Worm (Caenorhabditis elegans) whole organism, early embryonic: Measurements from ENCODE around the gene srz-75.

ENCODE experiments used
- B0310.2 ChIP-seq: sonication (generic microtip); optimal IDR thresholded peaks from 2 replicates; lab custom pipeline; 2016; ENCODE audit warnings: mild to moderate bottlenecking, missing genetic modification characterization, missing compliant biosample characterization
- F13C5.2 ChIP-seq: sonication (generic microtip); optimal IDR thresholded peaks from 2 replicates; lab custom pipeline; 2017; ENCODE audit warnings: mild to moderate bottlenecking, missing genetic modification characterization, inconsistent platforms, missing compliant biosample characterization
- aly-1 ChIP-seq: sonication (generic microtip); optimal IDR thresholded peaks from 2 replicates; lab custom pipeline; 2016; ENCODE audit warnings: missing genetic modification characterization, missing compliant biosample characterization
- ama-1 ChIP-seq: fragments of 150-350 bp; optimal IDR thresholded peaks from 2 replicates; lab custom pipeline; 2014
- ceh-13 ChIP-seq: fragments of 200-800 bp; sonication (Bioruptor generic); optimal IDR thresholded peaks from 2 replicates; lab custom pipeline; 2018; ENCODE audit warnings: mild to moderate bottlenecking, missing genetic modification characterization, missing compliant biosample characterization
- ceh-36 ChIP-seq: sonication (generic microtip); optimal IDR thresholded peaks from 2 replicates; lab custom pipeline; 2016; ENCODE audit warnings: missing genetic modification characterization, inconsistent platforms, missing compliant biosample characterization
- ets-7 ChIP-seq: sonication (generic microtip); optimal IDR thresholded peaks from 2 replicates; lab custom pipeline; 2016; ENCODE audit warnings: missing genotype, missing genetic modification characterization, missing compliant biosample characterization
- flt-1 ChIP-seq: fragments of 200-800 bp; sonication (Bioruptor generic); IDR thresholded peaks from 2 replicates; pipeline ENCODE4 v1.3.6; 2022; ENCODE audit warnings: missing genetic modification characterization, missing compliant biosample characterization
- hmbx-1 ChIP-seq: sonication (generic microtip); optimal IDR thresholded peaks from 2 replicates; lab custom pipeline; 2016; ENCODE audit warnings: mild to moderate bottlenecking, missing genetic modification characterization, missing compliant biosample characterization
- hmg-4 ChIP-seq: fragments of 200-800 bp; sonication (Bioruptor generic); optimal IDR thresholded peaks from 2 replicates; lab custom pipeline; 2018; ENCODE audit warnings: mild to moderate bottlenecking, missing genetic modification characterization, missing compliant biosample characterization
- hnd-1 ChIP-seq: sonication (generic microtip); optimal IDR thresholded peaks from 2 replicates; lab custom pipeline; 2016; ENCODE audit warnings: missing genetic modification characterization, missing compliant biosample characterization
- pes-1 ChIP-seq: fragments of 200-800 bp; sonication (Bioruptor generic); IDR thresholded peaks from 2 replicates; pipeline ENCODE4 v1.3.6; 2022; ENCODE audit warnings: missing genetic modification reagents, missing genetic modification characterization, missing compliant biosample characterization
- scrt-1 ChIP-seq: fragments of 200-800 bp; sonication (Bioruptor generic); IDR thresholded peaks from 2 replicates; pipeline ENCODE4 v1.3.6; 2022; ENCODE audit warnings: missing genetic modification characterization, missing compliant biosample characterization
- sea-1 ChIP-seq: fragments of 200-800 bp; sonication (Bioruptor generic); conservative IDR thresholded peaks from 2 replicates; pipeline ENCODE4 v1.3.6; 2022; ENCODE audit warnings: missing genetic modification characterization, missing compliant biosample characterization
- tbx-11 ChIP-seq: fragments of 200-800 bp; sonication (Bioruptor generic); IDR thresholded peaks from 2 replicates; pipeline ENCODE4 v1.3.6; 2022; ENCODE audit warnings: missing genetic modification characterization, missing compliant biosample characterization
- tbx-37 ChIP-seq: fragments of 200-800 bp; sonication (Bioruptor generic); conservative IDR thresholded peaks from 2 replicates; pipeline ENCODE4 v1.3.6; 2022; ENCODE audit warnings: missing genetic modification reagents, missing genetic modification characterization, missing compliant biosample characterization
- tra-4 ChIP-seq: sonication (generic microtip); optimal IDR thresholded peaks from 2 replicates; lab custom pipeline; 2017; ENCODE audit warnings: missing genetic modification characterization, missing compliant biosample characterization

srz-75 gene

ce11 chrIV:16306918-16307317 lies 16.3 kb upstream of the srz-75 start:
- TF ChIP-seq pes-1 (GFP tag; lab: Robert Waterston, UW) (no peak), hmg-4 (no peak), tbx-11 (GFP tag; lab: Robert Waterston, UW) (no peak), ceh-36 (tag; lab: Kevin White, UChicago) (no peak), sea-1 (no peak), flt-1 (no peak), aly-1 (tag; lab: Kevin White, UChicago) (no peak), hmbx-1 (tag; lab: Kevin White, UChicago) (no peak), F13C5.2 (tag; lab: Kevin White, UChicago) (no peak), ets-7 (tag; lab: Kevin White, UChicago) (no peak), ceh-13 (GFP tag; lab: Kevin White, UChicago) (no peak), ama-1 (lab: Kevin White, UChicago) (no peak), scrt-1 (GFP tag; lab: Robert Waterston, UW) (no peak), tra-4 (tag; lab: Kevin White, UChicago) (no peak), B0310.2 (tag; lab: Kevin White, UChicago) (no peak), tbx-37 (no peak), hnd-1 (tag; lab: Kevin White, UChicago) (no peak)

ce11 chrIV:16298851-16299250 lies 8.2 kb upstream of the srz-75 start, which contains the start of gene srz-72:
srz-72 (plus strand) TSS chrIV:16299151.
- no peak for TF ChIP-seq hmbx-1 (tag; lab: Kevin White, UChicago)
- TF ChIP-seq hnd-1 (tag; lab: Kevin White, UChicago): no peak
- no peak for TF ChIP-seq ama-1 (lab: Kevin White, UChicago)
- no peak for TF ChIP-seq pes-1 (GFP tag; lab: Robert Waterston, UW)
- TF ChIP-seq ets-7 (tag; lab: Kevin White, UChicago): no peak
- TF ChIP-seq flt-1: no peak
- no peak for TF ChIP-seq scrt-1 (GFP tag; lab: Robert Waterston, UW)
- no peak for TF ChIP-seq hmg-4
- no peak for TF ChIP-seq F13C5.2 (tag; lab: Kevin White, UChicago)
- TF ChIP-seq sea-1: no peak
- TF ChIP-seq tbx-37: no peak
- TF ChIP-seq ceh-36 (tag; lab: Kevin White, UChicago): no peak
- TF ChIP-seq tbx-11 (GFP tag; lab: Robert Waterston, UW): no peak
- TF ChIP-seq aly-1 (tag; lab: Kevin White, UChicago): no peak
- no peak for TF ChIP-seq B0310.2 (tag; lab: Kevin White, UChicago)
- TF ChIP-seq tra-4 (tag; lab: Kevin White, UChicago): no peak

ce11 chrIV:16293889-16294288 lies 3.2 kb upstream of the srz-75 start:
- no peak for TF ChIP-seq tbx-11 (GFP tag; lab: Robert Waterston, UW)
- no peak for TF ChIP-seq pes-1 (GFP tag; lab: Robert Waterston, UW)
- TF ChIP-seq tbx-37: no peak
- no peak for TF ChIP-seq hnd-1 (tag; lab: Kevin White, UChicago)
- TF ChIP-seq hmg-4: no peak
- no peak for TF ChIP-seq aly-1 (tag; lab: Kevin White, UChicago)
- no peak for TF ChIP-seq tra-4 (tag; lab: Kevin White, UChicago)
- no peak for TF ChIP-seq F13C5.2 (tag; lab: Kevin White, UChicago)
- no peak for TF ChIP-seq sea-1
- TF ChIP-seq scrt-1 (GFP tag; lab: Robert Waterston, UW): no peak
- TF ChIP-seq ets-7 (tag; lab: Kevin White, UChicago): no peak
- TF ChIP-seq ceh-36 (tag; lab: Kevin White, UChicago): no peak
- no peak for TF ChIP-seq hmbx-1 (tag; lab: Kevin White, UChicago)
- TF ChIP-seq B0310.2 (tag; lab: Kevin White, UChicago): no peak
- no peak for TF ChIP-seq flt-1
- TF ChIP-seq ceh-13 (GFP tag; lab: Kevin White, UChicago): no peak
- no peak for TF ChIP-seq ama-1 (lab: Kevin White, UChicago)

- TF ChIP-seq ets-7 (tag; lab: Kevin White, UChicago) (no peak), scrt-1 (GFP tag; lab: Robert Waterston, UW) (no peak), hmbx-1 (tag; lab: Kevin White, UChicago) (no peak), ceh-36 (tag; lab: Kevin White, UChicago) (no peak), pes-1 (GFP tag; lab: Robert Waterston, UW) (no peak), ceh-13 (GFP tag; lab: Kevin White, UChicago) (no peak), ama-1 (lab: Kevin White, UChicago) (no peak)
Measured at ce11 chrIV:16280614-16281013, 10.0 kb downstream of the srz-75 start, which contains the start of gene clec-191. clec-191 (minus strand) TSS chrIV:16280714.

- no peak for TF ChIP-seq hmg-4
- TF ChIP-seq tbx-11 (GFP tag; lab: Robert Waterston, UW): no peak
- no peak for TF ChIP-seq hnd-1 (tag; lab: Kevin White, UChicago)
- no peak for TF ChIP-seq ceh-13 (GFP tag; lab: Kevin White, UChicago)
- no peak for TF ChIP-seq hmbx-1 (tag; lab: Kevin White, UChicago)
- TF ChIP-seq ets-7 (tag; lab: Kevin White, UChicago): no peak
- TF ChIP-seq F13C5.2 (tag; lab: Kevin White, UChicago): no peak
- TF ChIP-seq scrt-1 (GFP tag; lab: Robert Waterston, UW): no peak
- TF ChIP-seq ama-1 (lab: Kevin White, UChicago): no peak
- TF ChIP-seq sea-1: no peak
- TF ChIP-seq flt-1: no peak
- no peak for TF ChIP-seq B0310.2 (tag; lab: Kevin White, UChicago)
- TF ChIP-seq tra-4 (tag; lab: Kevin White, UChicago): no peak
- no peak for TF ChIP-seq ceh-36 (tag; lab: Kevin White, UChicago)
- no peak for TF ChIP-seq pes-1 (GFP tag; lab: Robert Waterston, UW)
- TF ChIP-seq aly-1 (tag; lab: Kevin White, UChicago): no peak
- TF ChIP-seq tbx-37: no peak
Measured at ce11 chrIV:16277902-16278301, 12.7 kb downstream of the srz-75 start, which contains the start of gene ccch-2. ccch-2 (plus strand) TSS chrIV:16278202.

ce11 chrIV:16277291-16277690 lies 13.4 kb downstream of the srz-75 start, which contains the start of gene F38C2.7:
F38C2.7 (minus strand) TSS chrIV:16277391.
- TF ChIP-seq hmbx-1 (tag; lab: Kevin White, UChicago) (no peak), ama-1 (lab: Kevin White, UChicago) (no peak), hnd-1 (tag; lab: Kevin White, UChicago) (no peak)

ce11 chrIV:16270955-16271354 lies 19.7 kb downstream of the srz-75 start, which contains the start of gene F38C2.4:
F38C2.4 (plus strand) TSS chrIV:16271255.
- TF ChIP-seq tra-4 (tag; lab: Kevin White, UChicago): no peak
